Worm (Caenorhabditis elegans) whole organism, midembryonic: ENCODE data around the gene kle-2.

ENCODE experiments used
- cog-1 ChIP-seq: sonication (generic microtip); optimal IDR thresholded peaks from 2 replicates; lab custom pipeline; 2016; ENCODE audit warnings: missing genetic modification characterization, missing compliant biosample characterization
- flt-1 ChIP-seq: fragments of 200-800 bp; sonication (Bioruptor generic); IDR thresholded peaks from 2 replicates; pipeline ENCODE4 v1.3.6; 2022; ENCODE audit warnings: missing genetic modification characterization, missing compliant biosample characterization
- tab-1 ChIP-seq: fragments of 200-800 bp; sonication (Bioruptor generic); IDR thresholded peaks from 2 replicates; pipeline ENCODE4 v1.3.6; 2022; ENCODE audit warnings: missing genetic modification characterization, missing compliant biosample characterization

DNA sequence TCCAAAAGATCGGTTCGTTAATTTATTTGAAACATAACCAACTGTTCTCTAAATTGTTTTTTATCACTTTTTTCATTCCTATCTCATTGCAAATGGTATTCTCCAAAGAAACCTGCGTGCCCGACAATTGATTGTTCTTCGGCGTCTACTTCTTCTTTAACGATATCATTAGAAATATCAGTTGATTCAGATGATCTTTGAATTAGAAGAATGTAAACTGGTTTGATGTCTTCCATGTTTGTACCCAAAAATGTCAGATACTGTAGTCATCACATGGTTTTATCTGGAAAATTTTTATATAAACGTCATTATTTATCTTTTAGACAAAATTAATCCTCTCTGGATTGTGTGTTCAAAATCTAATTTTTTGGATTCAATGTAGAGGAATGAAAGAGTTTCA lies 43.8 kb upstream of the kle-2 start:
- TF ChIP-seq flt-1 (GFP tag; lab: Robert Waterston, UW) = no peak
- no peak for TF ChIP-seq tab-1 (GFP tag; lab: Robert Waterston, UW)
- no peak for TF ChIP-seq cog-1
